Worm (Caenorhabditis elegans) whole organism, L2 larva: ENCODE data around the gene srw-121.

Experiments used
- fos-1 ChIP-seq: fragments of 150-350 bp; optimal IDR thresholded peaks from 2 replicates; lab custom pipeline; 2014; ENCODE audit warnings: missing biosample characterization, missing genetic modification characterization
- mdl-1 ChIP-seq, 2 experiments: fragments of 150-350 bp in 1 of 2; sonication (generic microtip) in 1 of 2; optimal IDR thresholded peaks; 2 replicates each; lab custom pipeline; 2017; ENCODE audit warnings: missing biosample characterization in 2 of 2, missing genetic modification characterization in 2 of 2
- nhr-6 ChIP-seq: fragments of 150-350 bp; optimal IDR thresholded peaks from 2 replicates; lab custom pipeline; 2014; ENCODE audit warnings: missing biosample characterization, missing genetic modification characterization
- unc-39 ChIP-seq: fragments of 150-350 bp; optimal IDR thresholded peaks from 2 replicates; lab custom pipeline; 2014; ENCODE audit warnings: missing biosample characterization, missing genetic modification characterization
- ztf-11 ChIP-seq: sonication (generic microtip); optimal IDR thresholded peaks from 2 replicates; lab custom pipeline; 2017; ENCODE audit warnings: missing biosample characterization, missing genetic modification characterization

DNA sequence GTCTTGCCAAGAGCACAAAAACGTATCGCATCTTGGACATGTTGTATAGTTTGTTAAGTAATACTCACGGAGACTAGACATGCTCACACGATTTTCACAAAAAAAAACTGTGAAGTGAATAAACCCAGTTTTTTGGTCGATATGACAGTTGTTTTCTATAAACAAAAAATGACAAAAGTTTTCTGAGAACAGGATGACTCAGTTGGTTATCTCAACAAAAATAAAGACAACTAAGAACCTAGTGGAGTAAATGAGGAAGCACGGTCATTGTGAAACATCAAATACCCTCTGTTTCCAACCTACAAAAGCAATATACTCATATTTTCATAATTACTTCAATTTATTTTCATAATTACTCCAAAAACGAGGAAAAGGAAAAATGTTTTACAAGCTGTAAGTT, 45.8 kb downstream of the srw-121 start, which contains the start of gene srh-87:
- TF ChIP-seq nhr-6 (tag; lab: Kevin White, UChicago) (no peak), fos-1 (tag; lab: Kevin White, UChicago) (no peak), unc-39 (no peak), ztf-11 (no peak), mdl-1 (tag; optimal IDR thresholded peaks at IDR 0.05; lab: Kevin White, UChicago) (no peak)
